Fruit fly (Drosophila melanogaster) whole organism, pupa: ENCODE results near the gene AcCoAS.
A peak's percentile ranks its signal among the peaks of the same experiment; 100 is the strongest.

Source experiments
- CG10348 ChIP-seq: fragments of 200-800 bp; sonication (Bioruptor generic); IDR thresholded peaks from 2 replicates; pipeline ENCODE4 v1.3.6; 2022; ENCODE audit warnings: missing biosample characterization, missing genetic modification characterization
- CG12605 ChIP-seq: fragments of 200-800 bp; sonication (Bioruptor generic); IDR thresholded peaks from 2 replicates; pipeline ENCODE4 v1.3.6; 2022; ENCODE audit warnings: missing biosample characterization, missing genetic modification characterization
- CG13204 ChIP-seq: fragments of 200-800 bp; sonication (Bioruptor generic); optimal IDR thresholded peaks from 2 replicates; lab custom pipeline; 2018; ENCODE audit warnings: missing biosample characterization, mild to moderate bottlenecking, missing genetic modification characterization, moderate library complexity
- CG14655 ChIP-seq: fragments of 200-800 bp; sonication (Bioruptor generic); optimal IDR thresholded peaks from 3 replicates; lab custom pipeline; 2017; ENCODE audit warnings: mild to moderate bottlenecking, missing biosample characterization, missing genetic modification reagents, missing genetic modification characterization
- CG15710 ChIP-seq: fragments of 200-800 bp; sonication (Bioruptor generic); optimal IDR thresholded peaks from 2 replicates; lab custom pipeline; 2018; ENCODE audit warnings: missing biosample characterization, mild to moderate bottlenecking, missing genetic modification characterization, moderate library complexity
- CG17806 ChIP-seq: fragments of 200-800 bp; sonication (Bioruptor generic); optimal IDR thresholded peaks from 2 replicates; lab custom pipeline; 2018; ENCODE audit warnings: missing biosample characterization, mild to moderate bottlenecking, missing genetic modification characterization, moderate library complexity
- CG32121 ChIP-seq: fragments of 200-800 bp; sonication (Bioruptor generic); IDR thresholded peaks from 2 replicates; pipeline ENCODE4 v1.3.6; 2022; ENCODE audit warnings: missing biosample characterization, missing genetic modification characterization
- CG34367 ChIP-seq: fragments of 200-800 bp; sonication (Bioruptor generic); optimal IDR thresholded peaks from 2 replicates; lab custom pipeline; 2018; ENCODE audit warnings: missing biosample characterization, mild to moderate bottlenecking, missing genetic modification characterization
- CG4496 ChIP-seq: fragments of 200-800 bp; sonication (Bioruptor generic); IDR thresholded peaks from 3 replicates; pipeline ENCODE4 v1.3.6; 2022; ENCODE audit warnings: missing biosample characterization, missing genetic modification characterization
- CG8159 ChIP-seq: fragments of 200-800 bp; sonication (Bioruptor generic); optimal IDR thresholded peaks from 3 replicates; lab custom pipeline; 2018; ENCODE audit warnings: missing biosample characterization, mild to moderate bottlenecking, missing genetic modification characterization, moderate library complexity
- CG8301 ChIP-seq: fragments of 200-800 bp; sonication (Bioruptor generic); optimal IDR thresholded peaks from 2 replicates; lab custom pipeline; 2018; ENCODE audit warnings: missing biosample characterization, mild to moderate bottlenecking, missing genetic modification characterization
- CG9948 ChIP-seq: fragments of 200-800 bp; sonication (Bioruptor generic); optimal IDR thresholded peaks from 2 replicates; lab custom pipeline; 2018; ENCODE audit warnings: missing biosample characterization, mild to moderate bottlenecking, missing genetic modification characterization, moderate library complexity
- D1 ChIP-seq: fragments of 200-800 bp; sonication (Bioruptor generic); optimal IDR thresholded peaks from 2 replicates; lab custom pipeline; 2018; ENCODE audit warnings: missing biosample characterization, mild to moderate bottlenecking, missing genetic modification characterization, moderate library complexity
- EcR ChIP-seq: fragments of 200-800 bp; sonication (Bioruptor generic); optimal IDR thresholded peaks from 3 replicates; lab custom pipeline; 2019; ENCODE audit warnings: missing biosample characterization, missing genetic modification characterization, mild to moderate bottlenecking, moderate library complexity, missing genetic modification reagents
- Ets98B ChIP-seq: fragments of 200-800 bp; sonication (Bioruptor generic); IDR thresholded peaks from 2 replicates; pipeline ENCODE4 v1.3.6; 2022; ENCODE audit warnings: missing biosample characterization, missing genetic modification characterization
- Pif1A ChIP-seq: fragments of 200-800 bp; sonication (Bioruptor generic); optimal IDR thresholded peaks from 3 replicates; lab custom pipeline; 2016; ENCODE audit warnings: missing biosample characterization, missing genetic modification characterization
- Pif1B ChIP-seq: fragments of 200-800 bp; sonication (Bioruptor generic); optimal IDR thresholded peaks from 3 replicates; lab custom pipeline; 2016; ENCODE audit warnings: missing biosample characterization, missing genetic modification characterization
- Snoo ChIP-seq: fragments of 200-800 bp; sonication (Bioruptor generic); optimal IDR thresholded peaks from 3 replicates; lab custom pipeline; 2017; ENCODE audit warnings: missing biosample characterization, mild to moderate bottlenecking, missing genetic modification characterization, inconsistent platforms
- fd96Ca ChIP-seq: fragments of 200-800 bp; sonication (Bioruptor generic); IDR thresholded peaks from 3 replicates; pipeline ENCODE4 v1.3.6; 2022; ENCODE audit warnings: missing biosample characterization, missing genetic modification characterization
- gl ChIP-seq: fragments of 200-800 bp; sonication (Bioruptor generic); optimal IDR thresholded peaks from 2 replicates; lab custom pipeline; 2018; ENCODE audit warnings: missing biosample characterization, mild to moderate bottlenecking, missing genetic modification characterization
- rn ChIP-seq: fragments of 200-800 bp; sonication (Bioruptor generic); IDR thresholded peaks from 2 replicates; pipeline ENCODE4 v1.3.6; 2022; ENCODE audit warnings: missing biosample characterization, missing genetic modification characterization

The AcCoAS gene

dm6 chr3L:21282741-21283140, 2.7 kb upstream of the AcCoAS start:
- TF ChIP-seq Pif1B (GFP tag; lab: Kevin White, UChicago) = no peak
- TF ChIP-seq fd96Ca = no peak
- TF ChIP-seq CG17806 (tag; lab: Kevin White, UChicago) = no peak
- no peak for TF ChIP-seq CG8159 (tag; lab: Kevin White, UChicago)
- TF ChIP-seq gl (tag; lab: Kevin White, UChicago) = no peak
- TF ChIP-seq rn = no peak

DNA sequence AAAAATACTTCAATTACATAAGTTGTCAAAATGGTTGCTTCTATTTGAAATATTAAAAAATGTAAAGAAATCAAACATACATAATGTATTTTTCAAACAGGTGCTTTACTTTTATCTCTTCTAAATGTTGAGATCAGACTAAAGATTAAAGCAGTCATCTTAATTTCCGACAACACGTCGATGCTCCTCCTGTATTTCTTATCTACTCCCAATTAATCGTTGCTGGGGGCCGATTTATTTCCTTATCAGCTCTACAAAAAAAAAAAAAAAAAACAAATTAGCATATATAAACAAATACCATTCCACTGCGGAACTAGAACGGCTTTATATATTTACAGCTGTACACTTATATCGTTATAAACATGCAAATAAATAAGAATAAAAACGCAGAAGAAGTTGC, 1.7 kb upstream of the AcCoAS start:
- TF ChIP-seq CG15710 (tag; lab: Kevin White, UChicago) (no peak), Pif1B (GFP tag; lab: Kevin White, UChicago) (no peak), CG8159 (tag; lab: Kevin White, UChicago) (no peak), EcR (no peak), CG12605 (no peak), gl (tag; lab: Kevin White, UChicago) (no peak)
- TF ChIP-seq, all 21 proteins: peak for 0

dm6 chr3L:21280996-21281691, 1.1 kb upstream of the AcCoAS start, which contains the start of gene ppl:
ppl (minus strand) TSS chr3L:21281506.
- peak; percentile 77 for TF ChIP-seq EcR
- no peak for TF ChIP-seq fd96Ca

DNA sequence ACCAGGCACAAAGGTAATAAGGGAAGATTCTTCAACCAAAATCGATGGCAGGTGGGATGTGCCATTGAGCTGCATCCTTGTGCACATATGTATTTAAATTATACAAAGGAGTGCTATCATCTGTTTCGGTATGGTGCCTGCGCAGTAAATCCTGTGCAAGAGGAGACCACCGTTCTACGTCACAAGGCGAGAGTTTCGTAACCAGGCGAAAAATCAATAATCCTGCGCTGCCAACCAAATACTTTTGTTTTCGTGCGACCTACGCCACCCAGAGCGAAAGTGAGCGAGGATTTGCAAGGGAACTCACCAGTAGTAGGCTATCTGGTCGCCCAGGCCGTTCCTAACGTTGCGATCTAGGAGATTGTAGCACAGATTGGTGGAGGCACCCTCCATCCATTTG, 875 bp downstream of the AcCoAS start:
- no peak for TF ChIP-seq gl (tag; lab: Kevin White, UChicago)
- TF ChIP-seq Ets98B (GFP tag; lab: Robert Waterston, UW) = no peak
- TF ChIP-seq CG12605 = no peak
- TF ChIP-seq CG10348 (GFP tag; lab: Robert Waterston, UW) = no peak
- TF ChIP-seq CG8301 (tag; lab: Kevin White, UChicago) = no peak
- no peak for TF ChIP-seq CG17806 (tag; lab: Kevin White, UChicago)
- no peak for TF ChIP-seq Pif1B (GFP tag; lab: Kevin White, UChicago)
- no peak for TF ChIP-seq fd96Ca
- TF ChIP-seq CG15710 (tag; lab: Kevin White, UChicago) = no peak
- no peak for TF ChIP-seq Snoo (tag; lab: Kevin White, UChicago)
- no peak for TF ChIP-seq Pif1A
- TF ChIP-seq CG8159 (tag; lab: Kevin White, UChicago) = no peak

DNA sequence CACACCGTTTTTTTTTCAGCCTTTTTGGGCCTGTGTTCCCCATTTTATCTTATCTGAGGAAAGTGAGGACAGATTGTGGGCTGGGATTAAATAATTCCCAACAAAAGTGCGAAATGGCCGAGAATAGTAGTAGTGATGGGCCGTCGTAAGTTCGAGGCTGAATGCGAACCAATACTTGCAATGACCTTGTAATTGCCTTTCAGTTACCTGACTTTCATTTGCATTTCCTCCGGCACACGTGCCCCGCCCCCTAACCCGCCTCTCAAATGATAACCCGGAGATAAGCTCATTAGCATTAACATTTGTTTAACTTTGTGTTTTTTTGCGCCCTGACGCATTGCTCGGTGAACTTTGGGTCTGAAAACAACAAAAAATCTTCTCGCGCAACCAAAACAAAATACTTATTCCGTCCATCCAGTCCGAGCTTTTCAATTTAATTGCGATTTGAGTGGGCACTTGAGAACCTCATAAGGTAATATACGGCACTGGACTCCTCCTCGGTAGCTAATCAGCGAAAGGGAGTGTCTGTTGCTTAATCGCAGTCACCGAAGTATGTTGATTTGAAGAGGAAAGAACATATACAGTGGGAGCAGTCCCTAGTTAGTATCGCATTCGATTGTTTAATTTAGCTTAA, 2.0 kb downstream of the AcCoAS start:
- TF ChIP-seq CG14655 (GFP tag; lab: Kevin White, UChicago) = no peak
- no peak for TF ChIP-seq CG12605

DNA sequence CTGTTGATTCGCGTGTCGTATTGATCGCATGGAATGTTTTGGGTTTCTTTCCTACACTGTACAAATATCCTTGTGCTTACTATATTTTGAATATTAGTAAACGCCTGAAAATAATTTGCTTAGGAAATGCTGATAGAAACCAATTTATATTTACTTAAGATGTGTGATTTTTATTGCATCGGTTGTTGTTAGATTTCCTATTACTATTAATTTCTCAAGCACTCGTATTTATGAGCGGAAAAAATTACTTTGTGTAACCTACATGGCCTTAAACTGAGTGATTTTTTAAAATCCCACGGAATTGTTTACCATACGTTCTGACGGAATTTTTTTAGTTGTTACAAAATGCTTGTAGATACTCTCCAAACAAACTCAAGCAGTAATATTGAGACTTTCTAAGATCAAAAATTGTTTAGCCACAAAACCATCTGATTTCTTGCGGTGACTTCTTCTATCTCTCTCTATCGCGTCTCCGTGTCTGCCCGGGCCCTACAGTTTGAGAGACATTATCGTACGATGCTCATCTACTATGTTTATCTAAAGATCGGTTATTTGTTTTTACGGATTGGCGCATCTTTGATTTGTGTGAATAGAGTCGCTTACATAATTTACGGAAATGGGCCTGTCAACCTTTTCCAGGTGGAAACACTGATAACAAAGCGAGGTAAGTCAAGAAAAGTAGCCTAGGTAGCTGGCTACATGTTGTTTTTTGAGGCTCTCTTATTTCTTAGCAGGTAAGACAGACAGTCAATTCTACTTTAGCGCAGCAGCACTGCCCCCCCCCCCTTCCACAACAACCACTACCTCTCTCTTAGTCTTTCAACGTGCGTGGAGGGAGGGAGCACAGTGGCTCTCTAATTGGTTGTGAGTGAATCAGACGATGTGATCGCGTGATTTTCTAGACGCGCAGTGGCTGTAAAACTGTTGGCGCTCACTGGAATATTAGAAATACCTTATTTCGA, 3.5 kb downstream of the AcCoAS start:
- TF ChIP-seq gl (tag; lab: Kevin White, UChicago) = no peak
- TF ChIP-seq D1 (tag; lab: Kevin White, UChicago) = no peak
- TF ChIP-seq Snoo (tag; lab: Kevin White, UChicago) = peak; percentile 12
- TF ChIP-seq CG12605 = 0 out of 2 replicates have a peak, but pooled peaks have one; percentile 18
- TF ChIP-seq CG34367 (tag; lab: Kevin White, UChicago) = no peak
- TF ChIP-seq Pif1A = no peak
- TF ChIP-seq CG15710 (tag; lab: Kevin White, UChicago) = peak; percentile 5
- no peak for TF ChIP-seq EcR
- TF ChIP-seq rn = no peak
- TF ChIP-seq CG8159 (tag; lab: Kevin White, UChicago) = peak; percentile 45
- TF ChIP-seq CG32121 (GFP tag; lab: Robert Waterston, UW) = no peak
- peak; percentile 38 for TF ChIP-seq CG9948 (tag; lab: Kevin White, UChicago)
- TF ChIP-seq CG17806 (tag; lab: Kevin White, UChicago) = peak; percentile 19
- TF ChIP-seq Ets98B (GFP tag; lab: Robert Waterston, UW) = peak; percentile 17; the same call in 1 of the 2 replicates
- no peak for TF ChIP-seq fd96Ca
- no peak for TF ChIP-seq CG4496 (GFP tag; lab: Robert Waterston, UW)
- no peak for TF ChIP-seq CG8301 (tag; lab: Kevin White, UChicago)
- TF ChIP-seq, all 21 proteins: peak for 7

- TF ChIP-seq EcR (no peak), D1 (tag; lab: Kevin White, UChicago) (no peak), CG8301 (tag; lab: Kevin White, UChicago) (no peak), CG9948 (tag; lab: Kevin White, UChicago) (no peak), Pif1A (no peak), CG15710 (tag; lab: Kevin White, UChicago) (no peak), CG13204 (GFP tag; lab: Kevin White, UChicago) (no peak), gl (tag; lab: Kevin White, UChicago) (no peak), Snoo (tag; lab: Kevin White, UChicago) (no peak), fd96Ca (no peak)
Observed at dm6 chr3L:21275921-21276295, 4.1 kb downstream of the AcCoAS start.
